Fruit fly (Drosophila melanogaster) whole organism, embryonic: ENCODE data around the gene CG43800.

Experiments used
- Antp ChIP-seq: fragments of 200-800 bp; sonication (Bioruptor generic); optimal IDR thresholded peaks from 3 replicates; lab custom pipeline; 2016; ENCODE audit warnings: missing biosample characterization, missing genetic modification characterization
- Atf3 ChIP-seq: fragments of 200-800 bp; sonication (Bioruptor generic); optimal IDR thresholded peaks from 3 replicates; lab custom pipeline; 2016; ENCODE audit warnings: missing biosample characterization, missing genetic modification characterization
- Bdp1 ChIP-seq: fragments of 200-800 bp; sonication (Bioruptor generic); optimal IDR thresholded peaks from 3 replicates; lab custom pipeline; 2016; ENCODE audit warnings: missing biosample characterization, missing genetic modification characterization
- CG12104 ChIP-seq: fragments of 200-800 bp; sonication (Bioruptor generic); optimal IDR thresholded peaks from 3 replicates; lab custom pipeline; 2016; ENCODE audit warnings: missing biosample characterization, missing genetic modification characterization
- CG12659 ChIP-seq: fragments of 200-800 bp; sonication (Bioruptor generic); optimal IDR thresholded peaks from 3 replicates; lab custom pipeline; 2017; ENCODE audit warnings: mild to moderate bottlenecking, missing biosample characterization, missing genetic modification reagents, missing genetic modification characterization
- CG13287 ChIP-seq: fragments of 200-800 bp; sonication (Bioruptor generic); IDR thresholded peaks from 2 replicates; pipeline ENCODE4 v1.3.6; 2022; ENCODE audit warnings: missing biosample characterization, missing genetic modification characterization; ENCODE audit not compliant: partially characterized antibody
- CG14441 ChIP-seq: fragments of 200-800 bp; sonication (Bioruptor generic); IDR thresholded peaks from 2 replicates; pipeline ENCODE4 v1.3.6; 2022; ENCODE audit warnings: missing biosample characterization, missing genetic modification characterization
- CG14667 ChIP-seq: fragments of 200-800 bp; sonication (Bioruptor generic); IDR thresholded peaks from 2 replicates; pipeline ENCODE4 v1.3.6; 2022; ENCODE audit warnings: missing biosample characterization, missing genetic modification characterization
- CG15479 ChIP-seq: fragments of 200-800 bp; sonication (Bioruptor generic); optimal IDR thresholded peaks from 3 replicates; lab custom pipeline; 2019; ENCODE audit warnings: missing biosample characterization, mild to moderate bottlenecking, missing genetic modification characterization, moderate library complexity
- CG1603 ChIP-seq: fragments of 200-800 bp; sonication (Bioruptor generic); optimal IDR thresholded peaks from 2 replicates; lab custom pipeline; 2019; ENCODE audit warnings: missing biosample characterization, mild to moderate bottlenecking, missing genetic modification characterization, moderate library complexity
- CG17612 ChIP-seq: fragments of 200-800 bp; sonication (Bioruptor generic); IDR thresholded peaks from 2 replicates; pipeline ENCODE4 v1.3.6; 2022; ENCODE audit warnings: missing biosample characterization, missing genetic modification characterization
- CG2712 ChIP-seq: fragments of 200-800 bp; optimal IDR thresholded peaks from 3 replicates; lab custom pipeline; 2019; ENCODE audit warnings: missing biosample characterization, mild to moderate bottlenecking, missing genetic modification characterization, moderate library complexity
- CG31441 ChIP-seq: fragments of 200-800 bp; sonication (Bioruptor generic); IDR thresholded peaks from 2 replicates; pipeline ENCODE4 v1.3.6; 2022; ENCODE audit warnings: missing biosample characterization, missing genetic modification characterization
- CG6689 ChIP-seq: fragments of 200-800 bp; sonication (Bioruptor generic); IDR thresholded peaks from 2 replicates; pipeline ENCODE4 v1.3.6; 2022; ENCODE audit warnings: missing biosample characterization, missing genetic modification characterization
- CG7786 ChIP-seq: fragments of 200-800 bp; sonication (Bioruptor generic); optimal IDR thresholded peaks from 2 replicates; lab custom pipeline; 2016; ENCODE audit warnings: missing biosample characterization, missing genetic modification characterization
- CG7839 ChIP-seq: fragments of 200-800 bp; sonication (Bioruptor generic); optimal IDR thresholded peaks from 3 replicates; lab custom pipeline; 2018; ENCODE audit warnings: missing biosample characterization, mild to moderate bottlenecking, missing genetic modification characterization, moderate library complexity
- CG9797 ChIP-seq: fragments of 200-800 bp; sonication (Bioruptor generic); optimal IDR thresholded peaks from 3 replicates; lab custom pipeline; 2018; ENCODE audit warnings: missing biosample characterization, mild to moderate bottlenecking, missing genetic modification characterization
- E2f1 ChIP-seq: fragments of 200-800 bp; sonication (Bioruptor generic); IDR thresholded peaks from 2 replicates; pipeline ENCODE4 v1.3.6; 2022; ENCODE audit warnings: missing biosample characterization, missing genetic modification characterization
- ERR ChIP-seq: fragments of 200-800 bp; sonication (Bioruptor generic); optimal IDR thresholded peaks from 2 replicates; lab custom pipeline; 2016; ENCODE audit warnings: missing biosample characterization, missing genetic modification characterization
- Eip74EF ChIP-seq, 2 experiments: fragments of 200-800 bp in 1 of 2; fragments of >200 bp in 1 of 2; sonication (Bioruptor generic) in 1 of 2; optimal IDR thresholded peaks; 2 replicates each; lab custom pipeline; 2017 to 2019; ENCODE audit warnings: missing biosample characterization in 2 of 2, missing genetic modification characterization in 2 of 2, mild to moderate bottlenecking in 1 of 2, moderate library complexity in 1 of 2
- Ets65A ChIP-seq: fragments of 200-800 bp; sonication (Bioruptor generic); peaks from one replicate; lab custom pipeline; 2016; ENCODE audit warnings: missing biosample characterization, missing genetic modification characterization
- Fer3 ChIP-seq: fragments of 200-800 bp; sonication (Bioruptor generic); optimal IDR thresholded peaks from 2 replicates; lab custom pipeline; 2018; ENCODE audit warnings: missing biosample characterization, mild to moderate bottlenecking, missing genetic modification characterization, moderate library complexity
- H2.0 ChIP-seq: fragments of 200-800 bp; sonication (Bioruptor generic); IDR thresholded peaks from 2 replicates; pipeline ENCODE4 v1.3.6; 2022; ENCODE audit warnings: missing biosample characterization, missing genetic modification characterization
- Hmx ChIP-seq: fragments of 200-800 bp; sonication (Bioruptor generic); optimal IDR thresholded peaks from 2 replicates; lab custom pipeline; 2016; ENCODE audit warnings: missing biosample characterization, missing genetic modification characterization
- MBD-R2 ChIP-seq: fragments of 200-800 bp; sonication (Bioruptor generic); IDR thresholded peaks from 2 replicates; pipeline ENCODE4 v1.3.6; 2022; ENCODE audit warnings: missing biosample characterization, missing genetic modification characterization
- Nf-YC ChIP-seq: fragments of 200-800 bp; optimal IDR thresholded peaks from 3 replicates; lab custom pipeline; 2019; ENCODE audit warnings: missing biosample characterization, mild to moderate bottlenecking, missing genetic modification characterization, moderate library complexity
- Optix ChIP-seq: fragments of 200-800 bp; sonication (Bioruptor generic); IDR thresholded peaks from 3 replicates; pipeline ENCODE4 v1.3.6; 2022; ENCODE audit warnings: missing biosample characterization, missing genetic modification characterization
- Rfx ChIP-seq: fragments of 200-800 bp; sonication (Bioruptor generic); IDR thresholded peaks from 2 replicates; pipeline ENCODE4 v1.3.6; 2022; ENCODE audit warnings: missing biosample characterization, missing genetic modification characterization
- Sox100B ChIP-seq: fragments of 200-800 bp; sonication (Bioruptor generic); optimal IDR thresholded peaks from 3 replicates; lab custom pipeline; 2018; ENCODE audit warnings: missing biosample characterization, mild to moderate bottlenecking, missing genetic modification characterization
- ac ChIP-seq: fragments of 200-800 bp; sonication (Bioruptor generic); optimal IDR thresholded peaks from 3 replicates; lab custom pipeline; 2017; ENCODE audit warnings: missing biosample characterization, mild to moderate bottlenecking, missing genetic modification characterization
- ase ChIP-seq: fragments of 200-800 bp; sonication (Bioruptor generic); IDR thresholded peaks from 3 replicates; pipeline ENCODE4 v1.3.6; 2022; ENCODE audit warnings: missing biosample characterization, missing genetic modification characterization
- ato ChIP-seq: fragments of 200-800 bp; sonication (Bioruptor generic); IDR thresholded peaks from 2 replicates; pipeline ENCODE4 v1.3.6; 2022; ENCODE audit warnings: missing biosample characterization, missing genetic modification characterization; ENCODE audit not compliant: partially characterized antibody
- bcd ChIP-seq: fragments of 200-800 bp; sonication (Bioruptor generic); optimal IDR thresholded peaks from 2 replicates; lab custom pipeline; 2017; ENCODE audit warnings: missing biosample characterization, mild to moderate bottlenecking, missing genetic modification characterization
- btn ChIP-seq: fragments of 200-800 bp; sonication (Bioruptor generic); optimal IDR thresholded peaks from 2 replicates; lab custom pipeline; 2016; ENCODE audit warnings: missing biosample characterization, missing genetic modification characterization
- da ChIP-seq: fragments of 200-800 bp; sonication (Bioruptor generic); optimal IDR thresholded peaks from 2 replicates; lab custom pipeline; 2016; ENCODE audit warnings: missing biosample characterization, missing genetic modification characterization
- danr ChIP-seq: fragments of 200-800 bp; sonication (Bioruptor generic); IDR thresholded peaks from 2 replicates; pipeline ENCODE4 v1.3.6; 2022; ENCODE audit warnings: missing biosample characterization, missing genetic modification characterization
- fd96Cb ChIP-seq: fragments of 200-800 bp; sonication (Bioruptor generic); optimal IDR thresholded peaks from 2 replicates; lab custom pipeline; 2018; ENCODE audit warnings: missing biosample characterization, mild to moderate bottlenecking, missing genetic modification characterization, moderate library complexity
- ind ChIP-seq: fragments of 200-800 bp; sonication (Bioruptor generic); optimal IDR thresholded peaks from 3 replicates; lab custom pipeline; 2016; ENCODE audit warnings: missing biosample characterization, missing genetic modification characterization
- inv ChIP-seq: fragments of 200-800 bp; sonication (Bioruptor generic); IDR thresholded peaks from 2 replicates; pipeline ENCODE4 v1.3.6; 2022; ENCODE audit warnings: missing biosample characterization, missing genetic modification characterization; ENCODE audit not compliant: partially characterized antibody
- maf-S ChIP-seq: fragments of 200-800 bp; sonication (Bioruptor generic); optimal IDR thresholded peaks from 2 replicates; lab custom pipeline; 2016; ENCODE audit warnings: missing biosample characterization, missing genetic modification characterization
- org-1 ChIP-seq: fragments of 200-800 bp; sonication (Bioruptor generic); optimal IDR thresholded peaks from 2 replicates; lab custom pipeline; 2017; ENCODE audit warnings: missing biosample characterization, missing genetic modification characterization
- pan ChIP-seq, 4 experiments: fragments of >200 bp in 3 of 4; fragments of 200-800 bp in 1 of 4; sonication (Bioruptor generic) in 1 of 4; optimal IDR thresholded peaks in 3 of 4; IDR thresholded peaks in 1 of 4; 2 replicates each; pipeline versions ENCODE4 v1.3.6 to Lab custom; 2017 to 2022; ENCODE audit warnings: missing biosample characterization in 2 of 4, missing genetic modification characterization in 2 of 4, mixed read lengths in 1 of 4
- pzg ChIP-seq: fragments of 200-800 bp; sonication (Bioruptor generic); optimal IDR thresholded peaks from 3 replicates; lab custom pipeline; 2018; ENCODE audit warnings: missing biosample characterization, mild to moderate bottlenecking, missing genetic modification characterization, moderate library complexity
- salm ChIP-seq: fragments of 200-800 bp; sonication (Bioruptor generic); optimal IDR thresholded peaks from 2 replicates; lab custom pipeline; 2018; ENCODE audit warnings: missing biosample characterization, mild to moderate bottlenecking, missing genetic modification characterization
- sc ChIP-seq, 3 experiments: fragments of >200 bp in 2 of 3; fragments of 200-800 bp in 1 of 3; sonication (Bioruptor generic) in 1 of 3; optimal IDR thresholded peaks; 2 replicates in 2 of 3; 3 replicates in 1 of 3; lab custom pipeline; 2017; ENCODE audit warnings: mild to moderate bottlenecking in 1 of 3, missing biosample characterization in 1 of 3, missing genetic modification characterization in 1 of 3, missing genetic modification reagents in 1 of 3
- sr ChIP-seq: fragments of 200-800 bp; sonication (Bioruptor generic); IDR thresholded peaks from 3 replicates; pipeline ENCODE4 v1.3.6; 2022; ENCODE audit warnings: missing biosample characterization, missing genetic modification characterization
- tio ChIP-seq: fragments of 200-800 bp; sonication (Bioruptor generic); optimal IDR thresholded peaks from 2 replicates; lab custom pipeline; 2017; ENCODE audit warnings: missing biosample characterization, missing genetic modification characterization, inconsistent platforms
- vvl ChIP-seq: fragments of 200-800 bp; sonication (Bioruptor generic); IDR thresholded peaks from 2 replicates; pipeline ENCODE4 v1.3.6; 2022; ENCODE audit warnings: missing biosample characterization, missing genetic modification characterization
- zen2 ChIP-seq: fragments of 200-800 bp; sonication (Bioruptor generic); IDR thresholded peaks from 3 replicates; pipeline ENCODE4 v1.3.6; 2022; ENCODE audit warnings: missing biosample characterization, missing genetic modification characterization; ENCODE audit not compliant: partially characterized antibody

CG43800 gene

DNA sequence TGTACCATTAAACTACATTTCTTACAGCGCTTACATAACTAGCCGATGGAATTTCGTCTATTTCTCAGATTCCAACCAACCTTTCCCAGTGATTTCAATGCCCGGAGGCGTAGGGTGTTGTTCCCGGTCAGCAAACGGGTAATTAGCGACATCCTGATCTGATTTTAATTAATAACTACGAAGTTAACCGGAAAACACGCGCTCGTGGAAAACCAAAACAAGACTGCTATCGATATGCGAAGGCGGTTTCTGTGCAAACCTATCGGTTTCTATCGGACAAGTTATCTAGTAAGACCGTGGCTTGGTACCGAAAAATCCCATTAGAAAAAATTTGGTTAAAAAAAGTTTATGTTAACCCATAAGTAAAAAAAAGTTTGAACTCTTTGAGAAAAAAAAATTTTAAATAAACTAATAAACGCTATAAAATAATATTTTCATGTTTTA, 9.8 kb downstream of the CG43800 start, which contains the start of gene mEFG1 (continued):
- TF ChIP-seq salm (tag; lab: Kevin White, UChicago) (no peak), Bdp1 (GFP tag; lab: Kevin White, UChicago) (no peak), fd96Cb (tag; lab: Kevin White, UChicago) (no peak), CG14441 (GFP tag; lab: Robert Waterston, UW) (no peak), inv (GFP tag; lab: Robert Waterston, UW) (peak; percentile 59), danr (GFP tag; lab: Robert Waterston, UW) (no peak), CG1603 (tag; lab: Kevin White, UChicago) (no peak), Fer3 (tag; lab: Kevin White, UChicago) (no peak), MBD-R2 (GFP tag; lab: Robert Waterston, UW) (peak; percentile 29; the same call in 1 of the 2 replicates), org-1 (no peak), zen2 (GFP tag; lab: Robert Waterston, UW) (no peak; the same call in 1 of the 3 replicates), pzg (GFP tag; lab: Kevin White, UChicago) (peak; percentile 54), da (GFP tag; lab: Kevin White, UChicago) (no peak), ato (GFP tag; lab: Robert Waterston, UW) (peak; percentile 79; the same call in 1 of the 2 replicates), CG7786 (no peak), btn (no peak), Rfx (GFP tag; lab: Robert Waterston, UW) (peak; percentile 19; the same call in 1 of the 2 replicates), CG2712 (tag; lab: Kevin White, UChicago) (peak; percentile 39), CG31441 (GFP tag; lab: Robert Waterston, UW) (no peak), CG15479 (GFP tag; lab: Kevin White, UChicago) (no peak), CG6689 (GFP tag; lab: Robert Waterston, UW) (no peak), H2.0 (GFP tag; lab: Robert Waterston, UW) (no peak), Hmx (GFP tag; lab: Kevin White, UChicago) (no peak), CG13287 (GFP tag; lab: Robert Waterston, UW) (peak; percentile 86), Sox100B (peak; percentile 14), CG9797 (GFP tag; lab: Kevin White, UChicago) (peak; percentile 60), Atf3 (GFP tag; lab: Kevin White, UChicago) (no peak), CG14667 (no peak), pan (optimal IDR thresholded peaks at IDR 0.05; lab: Kevin White, UChicago) (no peak), pan (GFP tag; optimal IDR thresholded peaks at IDR 0.05 in 1 of 2, IDR thresholded peaks at IDR 0.05 in 1 of 2) (peak in 1 of 2 experiments; percentile 21), Optix (GFP tag; lab: Robert Waterston, UW) (no peak), vvl (GFP tag; lab: Robert Waterston, UW) (no peak), ERR (GFP tag; lab: Kevin White, UChicago) (no peak), Ets65A (GFP tag; lab: Kevin White, UChicago) (no peak), CG17612 (GFP tag; lab: Robert Waterston, UW) (no peak), ase (GFP tag; lab: Robert Waterston, UW) (no peak), Nf-YC (tag; lab: Kevin White, UChicago) (no peak), Antp (GFP tag; lab: Kevin White, UChicago) (no peak), sr (no peak), maf-S (GFP tag; lab: Kevin White, UChicago) (no peak), CG12659 (GFP tag; lab: Kevin White, UChicago) (peak; percentile 22), bcd (no peak), Eip74EF (GFP tag; optimal IDR thresholded peaks at IDR 0.05; lab: Kevin White, UChicago) (no peak), E2f1 (GFP tag; lab: Robert Waterston, UW) (no peak), CG7839 (tag; lab: Kevin White, UChicago) (peak; percentile 24), CG12104 (GFP tag; lab: Kevin White, UChicago) (no peak), ac (GFP tag; lab: Kevin White, UChicago) (no peak), tio (GFP tag; lab: Kevin White, UChicago) (no peak), sc (optimal IDR thresholded peaks at IDR 0.05; lab: Kevin White, UChicago) (no peak), sc (GFP tag; optimal IDR thresholded peaks at IDR 0.05; lab: Kevin White, UChicago) (no peak), ind (GFP tag; lab: Kevin White, UChicago) (no peak)
